Worm (Caenorhabditis elegans): ENCODE data around the gene cal-4.

Gene cal-4

DNA sequence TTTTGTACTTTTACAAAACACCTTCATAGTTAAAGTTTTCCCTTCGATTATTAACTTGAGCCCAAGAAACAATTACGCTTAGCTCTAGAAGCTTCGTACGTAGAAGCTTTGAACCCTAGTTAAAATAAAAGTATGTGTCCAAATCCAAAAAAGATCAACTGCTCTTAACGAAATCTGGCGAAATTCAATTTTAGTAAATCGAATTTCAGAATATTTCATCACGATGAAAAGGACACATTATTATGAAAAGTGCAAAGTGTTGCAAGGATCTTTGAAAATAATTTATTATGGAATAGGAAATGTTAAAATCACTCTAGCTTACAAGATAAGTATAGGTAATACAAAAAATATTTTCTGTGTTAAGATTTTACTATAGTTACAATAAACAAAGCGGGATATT is 44.1 kb downstream of the cal-4 start:
- no peak for TF ChIP-seq aly-2 (tag; optimal IDR thresholded peaks at IDR 0.05)
- peak; percentile 83 for TF ChIP-seq fkh-10 (GFP tag; optimal IDR thresholded peaks at IDR 0.05)
- TF ChIP-seq ztf-4 (tag; optimal IDR thresholded peaks at IDR 0.05), result no peak

DNA sequence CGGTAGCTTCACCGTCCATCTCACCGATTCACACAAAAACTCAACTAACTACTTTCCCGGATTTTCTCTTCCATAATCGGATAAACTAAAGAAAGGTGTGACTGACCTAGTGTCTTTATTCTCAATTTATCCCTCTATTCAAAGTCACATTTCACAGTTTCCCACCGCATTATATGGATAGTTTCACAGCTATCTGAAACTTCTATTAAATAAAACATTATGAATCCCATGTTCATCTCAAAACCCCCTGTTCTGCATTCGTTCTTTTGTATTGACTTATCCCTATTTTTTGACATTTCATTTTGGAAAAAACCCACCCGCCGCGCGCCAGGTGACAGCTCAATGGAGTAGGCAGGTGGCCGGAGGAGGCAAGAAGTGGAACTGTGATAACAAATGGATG is 46.6 kb downstream of the cal-4 start:
- TF ChIP-seq ceh-9 (tag; optimal IDR thresholded peaks at IDR 0.05) (no peak), ztf-11 (tag; optimal IDR thresholded peaks at IDR 0.05) (no peak), lin-15B (tag; optimal IDR thresholded peaks at IDR 0.05) (no peak), nhr-11 (tag; optimal IDR thresholded peaks at IDR 0.05) (no peak), daf-12 (tag; optimal IDR thresholded peaks at IDR 0.05) (no peak), elt-2 (tag; optimal IDR thresholded peaks at IDR 0.05) (no peak)

DNA sequence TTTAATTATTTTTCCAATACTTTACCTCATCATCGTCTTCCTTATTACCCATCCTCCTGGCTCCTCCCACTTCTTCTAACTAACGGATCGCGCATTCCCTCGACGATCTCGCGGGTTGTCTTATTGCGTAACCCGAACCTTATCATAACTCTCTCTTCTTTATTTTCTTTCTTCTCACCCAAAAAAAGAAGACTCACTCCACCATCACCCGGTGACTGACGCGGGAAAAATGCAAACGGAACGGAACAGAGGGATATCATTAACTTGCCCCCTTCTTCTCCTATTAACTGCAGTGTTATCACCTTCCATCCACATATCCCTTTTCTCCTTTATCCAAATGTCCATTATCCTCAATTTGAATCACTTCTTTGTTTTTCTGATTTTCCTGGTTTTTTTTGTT is 48.9 kb downstream of the cal-4 start:
- peak; percentile 16 for TF ChIP-seq nhr-43 (tag; optimal IDR thresholded peaks at IDR 0.05; ENCODE audit: poor library complexity, severe bottlenecking)
- peak; percentile 38 for TF ChIP-seq nhr-23 (tag; optimal IDR thresholded peaks at IDR 0.05)
- no peak for TF ChIP-seq lin-39 (tag; optimal IDR thresholded peaks at IDR 0.05)

DNA sequence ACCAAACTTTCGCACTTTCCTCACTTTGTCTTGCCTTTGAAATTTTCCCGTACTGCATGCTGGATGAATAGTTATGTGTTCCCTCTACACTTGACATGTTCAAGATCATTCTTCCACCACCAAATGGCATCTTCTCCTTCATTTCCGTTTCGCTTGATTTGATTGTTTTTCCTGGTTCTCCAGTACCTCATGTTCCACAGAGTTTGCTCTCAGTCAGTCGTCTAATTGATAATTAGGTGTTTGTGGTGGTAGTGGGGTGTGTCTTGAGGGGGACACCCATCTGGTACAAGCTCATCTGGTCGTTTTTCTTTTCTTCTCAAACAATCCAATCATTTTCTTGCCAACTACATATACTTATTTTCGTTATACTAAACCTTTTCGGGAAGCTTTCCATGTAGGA is 49.8 kb downstream of the cal-4 start:
- no peak for TF ChIP-seq aly-2 (tag; optimal IDR thresholded peaks at IDR 0.05)
- TF ChIP-seq nfya-1 (tag; optimal IDR thresholded peaks at IDR 0.05; ENCODE audit: insufficient read depth), result no peak
- no peak for TF ChIP-seq unc-62 (GFP tag; optimal IDR thresholded peaks at IDR 0.05)
- TF ChIP-seq pqm-1 (tag; optimal IDR thresholded peaks at IDR 0.05), result no peak
- TF ChIP-seq nhr-28 (tag; optimal IDR thresholded peaks at IDR 0.05), result no peak
- no peak for TF ChIP-seq ceh-82 (tag; optimal IDR thresholded peaks at IDR 0.05)

DNA sequence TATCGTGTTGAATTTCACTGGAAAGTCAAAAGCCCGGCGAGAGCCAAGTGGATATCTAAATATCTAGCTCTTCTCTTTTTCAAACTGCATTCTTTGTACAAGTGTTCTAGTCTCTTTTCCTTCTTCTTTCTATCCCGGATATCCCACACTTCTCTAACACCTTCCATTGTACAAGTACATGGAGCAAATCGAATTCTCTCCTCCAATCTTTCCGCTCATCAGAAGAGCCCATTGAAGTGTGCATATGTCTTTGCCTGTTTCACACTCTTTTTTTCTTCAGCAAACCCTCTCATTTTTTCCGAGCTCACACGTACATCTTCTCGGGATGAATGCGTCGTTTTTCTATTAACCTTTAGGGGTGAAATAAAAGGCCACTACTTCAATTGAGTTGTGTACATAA is 52.3 kb downstream of the cal-4 start:
- no peak for TF ChIP-seq mdl-1 (tag; optimal IDR thresholded peaks at IDR 0.05)
- TF ChIP-seq fkh-10 (GFP tag; optimal IDR thresholded peaks at IDR 0.05), result peak; percentile 76

DNA sequence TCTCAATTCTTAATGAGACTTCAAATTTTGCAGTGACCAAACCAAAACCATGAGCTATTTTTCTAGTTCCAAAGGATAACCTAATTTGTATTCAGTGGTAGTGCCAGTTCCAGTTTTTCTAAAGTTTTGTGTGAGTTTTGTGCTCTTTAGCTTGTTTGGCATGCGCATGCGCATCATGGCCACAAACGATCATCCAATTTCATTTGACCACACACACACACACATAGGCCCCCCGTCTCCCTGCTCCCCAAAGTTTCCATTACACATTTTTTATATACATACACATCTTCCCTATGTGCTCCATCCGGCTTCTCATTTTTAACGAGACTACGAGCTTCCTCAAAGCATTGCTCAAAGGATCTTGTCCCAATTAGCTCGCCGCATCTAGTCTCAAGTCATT is 53.3 kb downstream of the cal-4 start:
- TF ChIP-seq fos-1 (tag; optimal IDR thresholded peaks at IDR 0.05), result no peak
- TF ChIP-seq jun-1 (tag; optimal IDR thresholded peaks at IDR 0.05), result no peak
- no peak for TF ChIP-seq ZK546.5 (tag; optimal IDR thresholded peaks at IDR 0.05)
- peak; percentile 34 for TF ChIP-seq lin-39 (tag; optimal IDR thresholded peaks at IDR 0.05)
- TF ChIP-seq ceh-16 (tag; optimal IDR thresholded peaks at IDR 0.05), result no peak
- TF ChIP-seq lsy-12 (tag; optimal IDR thresholded peaks at IDR 0.05), result no peak

DNA sequence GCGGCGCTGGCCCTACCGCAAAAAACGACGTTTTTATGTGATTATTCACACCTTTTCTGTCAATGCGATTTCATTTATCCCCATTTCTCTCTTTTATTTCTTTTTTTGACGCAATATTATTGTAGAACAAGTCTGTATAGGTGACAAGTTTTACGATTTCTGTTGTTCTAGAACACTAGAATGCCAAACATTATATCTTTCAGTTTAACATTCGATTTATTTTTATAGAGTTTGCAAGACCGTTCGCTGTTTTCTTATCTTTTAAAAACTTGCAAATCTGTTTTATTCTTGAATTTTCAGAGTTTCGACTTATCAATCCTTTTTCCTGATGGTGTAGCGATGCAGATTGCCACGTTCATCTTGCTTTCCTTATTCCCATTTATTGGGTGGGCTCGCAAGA is 54.8 kb downstream of the cal-4 start, which contains the start of gene efn-2:
TSS of gene efn-2 (plus strand) at position 301 of the 400 bp plus-strand sequence.
- TF ChIP-seq egl-5 (tag; optimal IDR thresholded peaks at IDR 0.05) (peak; percentile 13), nhr-25 (tag; optimal IDR thresholded peaks at IDR 0.05) (no peak), elt-1 (tag; optimal IDR thresholded peaks at IDR 0.05) (no peak)

DNA sequence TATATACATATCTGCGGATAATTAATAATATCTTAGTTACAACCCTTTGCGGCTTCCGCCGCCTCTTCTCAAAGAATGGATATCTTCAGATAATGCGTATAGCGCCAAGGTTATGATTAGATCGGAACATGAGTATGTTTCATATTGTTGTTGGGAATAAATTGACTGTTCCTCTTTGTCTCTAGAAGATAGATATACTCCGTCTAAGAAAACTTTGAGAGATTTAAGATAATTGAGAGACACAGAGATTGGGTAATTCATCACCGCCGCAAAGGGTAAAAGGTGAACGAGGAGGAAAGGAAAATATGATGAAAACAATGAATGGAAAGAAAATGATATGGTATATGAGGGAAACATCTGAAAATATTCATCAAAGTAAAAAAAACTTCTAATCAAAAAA is 55.4 kb downstream of the cal-4 start:
- TF ChIP-seq eor-1 (tag; optimal IDR thresholded peaks at IDR 0.05) (no peak), nhr-23 (tag; optimal IDR thresholded peaks at IDR 0.05) (peak; percentile 34)

DNA sequence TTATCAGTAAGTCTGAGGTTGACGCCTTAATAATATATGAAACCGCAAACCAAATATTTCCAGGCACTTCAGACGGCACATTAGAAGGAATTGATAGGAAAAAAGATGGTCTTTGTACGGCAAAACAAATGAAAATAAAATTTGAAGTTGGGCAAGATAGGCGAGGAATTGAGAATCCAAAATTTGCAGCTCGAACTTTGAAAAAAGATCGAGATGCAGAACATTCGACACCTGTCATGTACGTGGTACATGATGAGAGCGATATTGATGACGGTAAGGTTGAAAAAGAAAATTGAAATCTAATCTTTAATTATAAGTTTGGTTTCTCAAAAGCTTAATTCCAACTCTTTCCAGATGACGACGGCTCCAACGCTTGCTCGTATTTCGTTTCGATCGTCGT is 56.4 kb downstream of the cal-4 start:
- TF ChIP-seq ama-1 (optimal IDR thresholded peaks at IDR 0.05), result no peak
- TF ChIP-seq ceh-28 (tag; optimal IDR thresholded peaks at IDR 0.05), result no peak
- TF ChIP-seq zag-1 (tag; optimal IDR thresholded peaks at IDR 0.05), result no peak
- TF ChIP-seq eor-1 (tag; optimal IDR thresholded peaks at IDR 0.05), result no peak
- TF ChIP-seq egl-27 (tag; optimal IDR thresholded peaks at IDR 0.05), result no peak
- TF ChIP-seq fos-1 (tag; optimal IDR thresholded peaks at IDR 0.05), result no peak

All from whole organism, L3 larva.